Worm (Caenorhabditis elegans): ENCODE measurements around the gene C05G5.1.

C05G5.1 gene

ce11 chrX:14736220-14736619, 3.7 kb downstream of the C05G5.1 start:
- TF ChIP-seq snpc-4 (tag; optimal IDR thresholded peaks at IDR 0.05) (peak; percentile 5), dve-1 (tag; optimal IDR thresholded peaks at IDR 0.05; ENCODE audit: insufficient read depth) (no peak)

- TF ChIP-seq pqm-1 (tag; optimal IDR thresholded peaks at IDR 0.05) (no peak), daf-16 (GFP tag; optimal IDR thresholded peaks at IDR 0.05) (peak in 1 of 2 experiments; percentile 50), daf-16 (tag; optimal IDR thresholded peaks at IDR 0.05) (no peak), aha-1 (tag) (peak; percentile 55), T20F7.1 (GFP tag; optimal IDR thresholded peaks at IDR 0.05) (no peak), gei-8 (GFP tag; optimal IDR thresholded peaks at IDR 0.05) (no peak), F44E2.7 (GFP tag; IDR thresholded peaks at IDR 0.05) (no peak), dpl-1 (GFP tag; optimal IDR thresholded peaks at IDR 0.05) (no peak), madf-5 (GFP tag; IDR thresholded peaks at IDR 0.05) (no peak), egl-43 (GFP tag; IDR thresholded peaks at IDR 0.05) (no peak), lir-3 (tag; optimal IDR thresholded peaks at IDR 0.05) (no peak)
Measured at ce11 chrX:14731828-14732331, 8.0 kb downstream of the C05G5.1 start, which contains the start of gene F33C8.4. F33C8.4 (plus strand) TSS chrX:14732281.

- no peak for TF ChIP-seq saeg-2 (GFP tag; IDR thresholded peaks at IDR 0.05)
- TF ChIP-seq lim-7 (GFP tag; IDR thresholded peaks at IDR 0.05) = no peak
- no peak for TF ChIP-seq Y5F2A.4 (GFP tag; optimal IDR thresholded peaks at IDR 0.05)
- no peak for TF ChIP-seq lin-13 (GFP tag; optimal IDR thresholded peaks at IDR 0.05)
- no peak for TF ChIP-seq ZK546.5 (tag; optimal IDR thresholded peaks at IDR 0.05)
- TF ChIP-seq nhr-42 (GFP tag; IDR thresholded peaks at IDR 0.05) = no peak
- TF ChIP-seq daf-19 (GFP tag; conservative IDR thresholded peaks at IDR 0.05) = no peak
- TF ChIP-seq zfp-3 (GFP tag; conservative IDR thresholded peaks at IDR 0.05) = no peak
- TF ChIP-seq nhr-77 (tag; optimal IDR thresholded peaks at IDR 0.05) = no peak
- no peak for TF ChIP-seq lir-3 (tag; optimal IDR thresholded peaks at IDR 0.05)
- TF ChIP-seq nhr-11 (tag; optimal IDR thresholded peaks at IDR 0.05) = no peak
- no peak for TF ChIP-seq pqm-1 (tag; optimal IDR thresholded peaks at IDR 0.05)
- no peak for TF ChIP-seq lin-39 (tag; optimal IDR thresholded peaks at IDR 0.05)
Measured at ce11 chrX:14729319-14729718, 10.6 kb downstream of the C05G5.1 start, which contains the start of gene tsp-8. tsp-8 (minus strand) TSS chrX:14729503.

- peak; percentile 11; the same call in 1 of the 2 replicates for TF ChIP-seq dmd-8 (GFP tag; IDR thresholded peaks at IDR 0.05)
- no peak for TF ChIP-seq egl-43 (GFP tag; IDR thresholded peaks at IDR 0.05)
- TF ChIP-seq set-16 (GFP tag; IDR thresholded peaks at IDR 0.05) = peak; percentile 60; the same call in 1 of the 2 replicates
Measured at ce11 chrX:14724935-14725334, 15.0 kb downstream of the C05G5.1 start.

- no peak for TF ChIP-seq F10B5.3 (tag; optimal IDR thresholded peaks at IDR 0.05)
- no peak for TF ChIP-seq nhr-28 (tag; optimal IDR thresholded peaks at IDR 0.05)
- no peak for TF ChIP-seq attf-4 (tag; optimal IDR thresholded peaks at IDR 0.05)
- no peak for TF ChIP-seq F44E2.7 (GFP tag; IDR thresholded peaks at IDR 0.05)
- no peak for TF ChIP-seq lin-38 (GFP tag; IDR thresholded peaks at IDR 0.05)
- no peak for TF ChIP-seq ces-1 (GFP tag; optimal IDR thresholded peaks at IDR 0.05)
- no peak for TF ChIP-seq spr-1 (tag; optimal IDR thresholded peaks at IDR 0.05)
- TF ChIP-seq mxl-3 (GFP tag; optimal IDR thresholded peaks at IDR 0.05) = no peak
- TF ChIP-seq tag-97 (GFP tag; IDR thresholded peaks at IDR 0.05) = no peak
- TF ChIP-seq arid-1 (GFP tag; conservative IDR thresholded peaks at IDR 0.05) = no peak
- no peak for TF ChIP-seq ama-1 (optimal IDR thresholded peaks at IDR 0.05)
- no peak for TF ChIP-seq daf-8 (GFP tag; IDR thresholded peaks at IDR 0.05)
Measured at ce11 chrX:14721098-14721497, 18.8 kb downstream of the C05G5.1 start, which contains the start of gene F33C8.2. F33C8.2 (plus strand) TSS chrX:14721398.
